Fruit fly (Drosophila melanogaster) whole organism, embryonic: Measurements from ENCODE around the gene mEFTs.
A peak's percentile ranks its signal among the peaks of the same experiment; 100 is the strongest.

Source experiments
- Atf-2 ChIP-seq: fragments of 200-800 bp; sonication (Bioruptor generic); optimal IDR thresholded peaks from 2 replicates; lab custom pipeline; 2016; ENCODE audit warnings: missing biosample characterization, missing genetic modification characterization
- B-H2 ChIP-seq: fragments of 200-800 bp; sonication (Bioruptor generic); optimal IDR thresholded peaks from 2 replicates; lab custom pipeline; 2018; ENCODE audit warnings: missing biosample characterization, mild to moderate bottlenecking, missing genetic modification characterization
- CG10147 ChIP-seq: fragments of 200-800 bp; sonication (Bioruptor generic); optimal IDR thresholded peaks from 2 replicates; lab custom pipeline; 2019; ENCODE audit warnings: missing biosample characterization, mild to moderate bottlenecking, missing genetic modification characterization, moderate library complexity
- CG10431 ChIP-seq: fragments of 200-800 bp; sonication (Bioruptor generic); optimal IDR thresholded peaks from 3 replicates; lab custom pipeline; 2018; ENCODE audit warnings: missing biosample characterization, mild to moderate bottlenecking, missing genetic modification characterization
- CG12104 ChIP-seq: fragments of 200-800 bp; sonication (Bioruptor generic); optimal IDR thresholded peaks from 3 replicates; lab custom pipeline; 2016; ENCODE audit warnings: missing biosample characterization, missing genetic modification characterization
- CG13894 ChIP-seq: fragments of 200-800 bp; sonication (Bioruptor generic); optimal IDR thresholded peaks from 3 replicates; lab custom pipeline; 2018; ENCODE audit warnings: missing biosample characterization, mild to moderate bottlenecking, missing genetic modification characterization, moderate library complexity
- CG15269 ChIP-seq: fragments of 200-800 bp; sonication (Bioruptor generic); optimal IDR thresholded peaks from 2 replicates; lab custom pipeline; 2018; ENCODE audit warnings: missing biosample characterization, mild to moderate bottlenecking, missing genetic modification characterization, moderate library complexity
- CG1647 ChIP-seq: fragments of 200-800 bp; sonication (Bioruptor generic); optimal IDR thresholded peaks from 3 replicates; lab custom pipeline; 2016; ENCODE audit warnings: missing biosample characterization, missing genetic modification characterization
- CG16815 ChIP-seq: fragments of 200-800 bp; sonication (Bioruptor generic); optimal IDR thresholded peaks from 3 replicates; lab custom pipeline; 2017; ENCODE audit warnings: missing biosample characterization, mild to moderate bottlenecking, missing genetic modification characterization
- CG17328 ChIP-seq: fragments of 200-800 bp; sonication (Bioruptor generic); IDR thresholded peaks from 2 replicates; pipeline ENCODE4 v1.3.6; 2022; ENCODE audit warnings: missing biosample characterization, missing genetic modification characterization
- CG17359 ChIP-seq: fragments of 200-800 bp; sonication (Bioruptor generic); optimal IDR thresholded peaks from 3 replicates; lab custom pipeline; 2018; ENCODE audit warnings: missing biosample characterization, mild to moderate bottlenecking, missing genetic modification characterization, moderate library complexity
- CG17385 ChIP-seq: fragments of 200-800 bp; sonication (Bioruptor generic); optimal IDR thresholded peaks from 3 replicates; lab custom pipeline; 2018; ENCODE audit warnings: missing biosample characterization, mild to moderate bottlenecking, missing genetic modification characterization
- CG2889 ChIP-seq: fragments of 200-800 bp; sonication (Bioruptor generic); IDR thresholded peaks from 3 replicates; pipeline ENCODE4 v1.3.6; 2022; ENCODE audit warnings: missing biosample characterization, missing genetic modification characterization
- CG31224 ChIP-seq: fragments of 200-800 bp; sonication (Bioruptor generic); IDR thresholded peaks from 2 replicates; pipeline ENCODE4 v1.3.6; 2022; ENCODE audit warnings: missing biosample characterization, missing genetic modification characterization
- CG32767 ChIP-seq: fragments of 200-800 bp; sonication (Bioruptor generic); IDR thresholded peaks from 2 replicates; pipeline ENCODE4 v1.3.6; 2022; ENCODE audit warnings: missing biosample characterization, missing genetic modification characterization
- CG34224 ChIP-seq: fragments of 200-800 bp; sonication (Bioruptor generic); IDR thresholded peaks from 3 replicates; pipeline ENCODE4 v1.3.6; 2022; ENCODE audit warnings: missing biosample characterization, missing genetic modification characterization; ENCODE audit not compliant: partially characterized antibody
- CG4404 ChIP-seq: fragments of 200-800 bp; sonication (Bioruptor generic); IDR thresholded peaks from 2 replicates; pipeline ENCODE4 v1.3.6; 2022; ENCODE audit warnings: missing biosample characterization, missing genetic modification characterization
- CG4424 ChIP-seq: fragments of 200-800 bp; sonication (Bioruptor generic); optimal IDR thresholded peaks from 3 replicates; lab custom pipeline; 2016; ENCODE audit warnings: missing biosample characterization, missing genetic modification characterization
- CG6175 ChIP-seq: fragments of 200-800 bp; sonication (Bioruptor generic); IDR thresholded peaks from 3 replicates; pipeline ENCODE4 v1.3.6; 2022; ENCODE audit warnings: missing biosample characterization, missing genetic modification characterization
- CG6683 ChIP-seq: fragments of 200-800 bp; sonication (Bioruptor generic); optimal IDR thresholded peaks from 2 replicates; lab custom pipeline; 2017; ENCODE audit warnings: missing biosample characterization, mild to moderate bottlenecking, missing genetic modification characterization, missing genetic modification reagents
- CG7556 ChIP-seq: fragments of 200-800 bp; sonication (Bioruptor generic); optimal IDR thresholded peaks from 2 replicates; lab custom pipeline; 2017; ENCODE audit warnings: missing biosample characterization, mild to moderate bottlenecking, missing genetic modification characterization
- CG9876 ChIP-seq: fragments of 200-800 bp; sonication (Bioruptor generic); optimal IDR thresholded peaks from 2 replicates; lab custom pipeline; 2016; ENCODE audit warnings: missing biosample characterization, missing genetic modification characterization
- CHES-1-like ChIP-seq: fragments of 200-800 bp; sonication (Bioruptor generic); optimal IDR thresholded peaks from 2 replicates; lab custom pipeline; 2016; ENCODE audit warnings: missing biosample characterization, missing genetic modification characterization
- CTCF ChIP-seq: fragments of 200-800 bp; sonication (Bioruptor generic); optimal IDR thresholded peaks from 2 replicates; lab custom pipeline; 2017; ENCODE audit warnings: missing biosample characterization, mild to moderate bottlenecking, missing genetic modification characterization, moderate library complexity
- Dip3 ChIP-seq: fragments of 200-800 bp; sonication (Bioruptor generic); optimal IDR thresholded peaks from 3 replicates; lab custom pipeline; 2016; ENCODE audit warnings: missing biosample characterization, missing genetic modification characterization
- Fer2 ChIP-seq: fragments of 200-800 bp; sonication (Bioruptor generic); optimal IDR thresholded peaks from 2 replicates; lab custom pipeline; 2018; ENCODE audit warnings: missing biosample characterization, mild to moderate bottlenecking, missing genetic modification characterization, moderate library complexity
- H2.0 ChIP-seq: fragments of 200-800 bp; sonication (Bioruptor generic); IDR thresholded peaks from 2 replicates; pipeline ENCODE4 v1.3.6; 2022; ENCODE audit warnings: missing biosample characterization, missing genetic modification characterization
- Hr39 ChIP-seq: fragments of >200 bp; optimal IDR thresholded peaks from 2 replicates; lab custom pipeline; 2017
- MESR4 ChIP-seq: fragments of 200-800 bp; sonication (Bioruptor generic); optimal IDR thresholded peaks from 2 replicates; lab custom pipeline; 2018; ENCODE audit warnings: missing biosample characterization, mild to moderate bottlenecking, missing genetic modification characterization, moderate library complexity
- Pdp1 ChIP-seq, 2 experiments: fragments of 200-800 bp; sonication (Bioruptor generic); optimal IDR thresholded peaks; 3 replicates each; lab custom pipeline; 2016; ENCODE audit warnings: missing biosample characterization in 2 of 2, missing genetic modification characterization in 2 of 2, mild to moderate bottlenecking in 1 of 2, moderate library complexity in 1 of 2
- Trl ChIP-seq, 3 experiments: fragments of >200 bp in 2 of 3; fragments of 200-800 bp in 1 of 3; sonication (Bioruptor generic) in 1 of 3; optimal IDR thresholded peaks; 2 replicates in 1 of 3; 3 replicates in 2 of 3; lab custom pipeline; 2016 to 2017; ENCODE audit warnings: missing biosample characterization in 1 of 3, missing genetic modification characterization in 1 of 3
- ac ChIP-seq: fragments of 200-800 bp; sonication (Bioruptor generic); optimal IDR thresholded peaks from 3 replicates; lab custom pipeline; 2017; ENCODE audit warnings: missing biosample characterization, mild to moderate bottlenecking, missing genetic modification characterization
- amos ChIP-seq: fragments of 200-800 bp; sonication (Bioruptor generic); IDR thresholded peaks from 2 replicates; pipeline ENCODE4 v1.3.6; 2022; ENCODE audit warnings: missing biosample characterization, missing genetic modification characterization; ENCODE audit not compliant: partially characterized antibody
- ato ChIP-seq: fragments of 200-800 bp; sonication (Bioruptor generic); IDR thresholded peaks from 2 replicates; pipeline ENCODE4 v1.3.6; 2022; ENCODE audit warnings: missing biosample characterization, missing genetic modification characterization; ENCODE audit not compliant: partially characterized antibody
- az2 ChIP-seq: fragments of 200-800 bp; sonication (Bioruptor generic); optimal IDR thresholded peaks from 3 replicates; lab custom pipeline; 2016; ENCODE audit warnings: missing biosample characterization, missing genetic modification characterization
- chinmo ChIP-seq: fragments of 200-800 bp; sonication (Bioruptor generic); IDR thresholded peaks from 4 replicates; pipeline ENCODE4 v1.3.6; 2022; ENCODE audit warnings: missing biosample characterization, missing genetic modification characterization; ENCODE audit not compliant: partially characterized antibody
- ci ChIP-seq: fragments of 200-800 bp; sonication (Bioruptor generic); IDR thresholded peaks from 3 replicates; pipeline ENCODE4 v1.3.6; 2022; ENCODE audit warnings: missing biosample characterization, missing genetic modification characterization
- da ChIP-seq: fragments of 200-800 bp; sonication (Bioruptor generic); optimal IDR thresholded peaks from 2 replicates; lab custom pipeline; 2016; ENCODE audit warnings: missing biosample characterization, missing genetic modification characterization
- gfzf ChIP-seq: fragments of 200-800 bp; sonication (Bioruptor generic); optimal IDR thresholded peaks from 2 replicates; lab custom pipeline; 2016; ENCODE audit warnings: missing biosample characterization, mild to moderate bottlenecking, missing genetic modification characterization, moderate library complexity
- ham ChIP-seq: fragments of 200-800 bp; sonication (Bioruptor generic); IDR thresholded peaks from 2 replicates; pipeline ENCODE4 v1.3.6; 2022; ENCODE audit warnings: missing biosample characterization, missing genetic modification characterization
- hbn ChIP-seq: fragments of 200-800 bp; sonication (Bioruptor generic); IDR thresholded peaks from 2 replicates; pipeline ENCODE4 v1.3.6; 2022; ENCODE audit warnings: missing biosample characterization, missing genetic modification characterization; ENCODE audit not compliant: partially characterized antibody
- jumu ChIP-seq: fragments of 200-800 bp; sonication (Bioruptor generic); optimal IDR thresholded peaks from 3 replicates; lab custom pipeline; 2016; ENCODE audit warnings: missing biosample characterization, missing genetic modification characterization
- peb ChIP-seq: fragments of 200-800 bp; sonication (Bioruptor generic); IDR thresholded peaks from 2 replicates; pipeline ENCODE4 v1.3.6; 2022; ENCODE audit warnings: missing biosample characterization, missing genetic modification characterization
- psq ChIP-seq: fragments of 200-800 bp; sonication (Bioruptor generic); optimal IDR thresholded peaks from 2 replicates; lab custom pipeline; 2017; ENCODE audit warnings: missing biosample characterization, missing genetic modification characterization
- salm ChIP-seq: fragments of 200-800 bp; sonication (Bioruptor generic); optimal IDR thresholded peaks from 2 replicates; lab custom pipeline; 2018; ENCODE audit warnings: missing biosample characterization, mild to moderate bottlenecking, missing genetic modification characterization
- sd ChIP-seq: fragments of 200-800 bp; sonication (Bioruptor generic); optimal IDR thresholded peaks from 3 replicates; lab custom pipeline; 2018; ENCODE audit warnings: missing biosample characterization, mild to moderate bottlenecking, missing genetic modification characterization, moderate library complexity
- seq ChIP-seq: fragments of 200-800 bp; sonication (Bioruptor generic); IDR thresholded peaks from 2 replicates; pipeline ENCODE4 v1.3.6; 2022; ENCODE audit warnings: missing biosample characterization, missing genetic modification characterization
- slbo ChIP-seq: fragments of 200-800 bp; sonication (Bioruptor generic); IDR thresholded peaks from 2 replicates; pipeline ENCODE4 v1.3.6; 2022; ENCODE audit warnings: missing biosample characterization, missing genetic modification characterization
- trh ChIP-seq: fragments of 200-800 bp; sonication (Bioruptor generic); optimal IDR thresholded peaks from 2 replicates; lab custom pipeline; 2016; ENCODE audit warnings: missing biosample characterization, missing genetic modification characterization
- tx ChIP-seq: fragments of 200-800 bp; sonication (Bioruptor generic); optimal IDR thresholded peaks from 2 replicates; lab custom pipeline; 2016; ENCODE audit warnings: missing biosample characterization, missing genetic modification characterization

The mEFTs gene

DNA sequence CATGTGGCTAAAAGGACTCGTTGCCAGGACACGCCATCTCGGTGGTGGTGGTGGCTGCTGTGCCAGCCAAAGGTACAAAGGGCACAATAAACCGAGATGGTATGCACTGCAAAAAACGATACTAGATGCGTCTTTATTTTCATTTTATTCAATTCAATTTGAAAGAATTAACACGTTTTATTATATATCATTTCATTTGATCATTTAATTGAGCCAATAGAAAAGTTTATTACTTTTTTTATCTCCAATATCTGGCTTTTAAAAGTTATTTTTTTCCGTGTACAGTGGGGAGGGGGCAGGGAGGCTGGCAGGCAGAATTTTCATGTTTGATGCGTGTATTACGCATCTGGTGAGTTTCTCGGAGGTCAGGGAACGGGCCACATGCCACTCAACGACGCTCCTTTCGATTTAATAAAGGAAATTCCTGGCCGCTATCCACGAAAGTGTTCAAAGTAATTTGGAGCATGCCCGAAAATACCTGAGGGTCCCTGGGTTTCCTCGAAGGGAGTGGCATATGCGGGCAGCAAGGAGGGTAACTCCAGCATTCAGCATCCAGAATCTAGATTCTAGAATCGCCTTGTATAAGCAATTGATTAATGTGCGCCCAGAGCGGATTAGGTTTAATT lies 13.3 kb upstream of the mEFTs start (continued):
- TF ChIP-seq CG10431 (peak; percentile 82), CTCF (GFP tag; lab: Kevin White, UChicago) (peak; percentile 19), CG4404 (GFP tag; lab: Robert Waterston, UW) (peak; percentile 86), slbo (GFP tag; lab: Robert Waterston, UW) (peak; percentile 79), Fer2 (tag; lab: Kevin White, UChicago) (peak; percentile 88), jumu (peak; percentile 72), CG4424 (GFP tag; lab: Kevin White, UChicago) (peak; percentile 90), psq (GFP tag; lab: Kevin White, UChicago) (peak; percentile 62), CG17359 (tag; lab: Kevin White, UChicago) (peak; percentile 91), ac (GFP tag; lab: Kevin White, UChicago) (peak; percentile 75), CG10147 (peak; percentile 81), CG1647 (GFP tag; lab: Kevin White, UChicago) (peak; percentile 58), CG12104 (GFP tag; lab: Kevin White, UChicago) (peak; percentile 66), da (GFP tag; lab: Kevin White, UChicago) (peak; percentile 40), MESR4 (GFP tag; lab: Kevin White, UChicago) (peak; percentile 4), sd (tag; lab: Kevin White, UChicago) (peak; percentile 75), hbn (GFP tag; lab: Robert Waterston, UW) (no peak), CG31224 (peak; percentile 57), Atf-2 (GFP tag; lab: Kevin White, UChicago) (peak; percentile 60), Trl (optimal IDR thresholded peaks at IDR 0.05; lab: Kevin White, UChicago) (no peak), Trl (GFP tag; optimal IDR thresholded peaks at IDR 0.05; lab: Kevin White, UChicago) (peak; percentile 74), gfzf (GFP tag; lab: Kevin White, UChicago) (no peak), CG13894 (tag; lab: Kevin White, UChicago) (peak; percentile 85), ci (GFP tag; lab: Robert Waterston, UW) (peak; percentile 88), ham (GFP tag; lab: Robert Waterston, UW) (no peak), CG2889 (peak; percentile 63; the same call in 1 of the 3 replicates), CG15269 (tag; lab: Kevin White, UChicago) (peak; percentile 87), CHES-1-like (GFP tag; lab: Kevin White, UChicago) (peak; percentile 58), seq (GFP tag; lab: Robert Waterston, UW) (peak; percentile 79), CG6683 (GFP tag; lab: Kevin White, UChicago) (peak; percentile 85), peb (peak; percentile 72), CG17385 (GFP tag; lab: Kevin White, UChicago) (peak; percentile 85), CG32767 (peak; percentile 85), chinmo (GFP tag; lab: Robert Waterston, UW) (no peak), ato (GFP tag; lab: Robert Waterston, UW) (no peak), trh (GFP tag; lab: Kevin White, UChicago) (peak; percentile 2), amos (no peak), tx (GFP tag; lab: Kevin White, UChicago) (peak; percentile 32), az2 (GFP tag; lab: Kevin White, UChicago) (peak; percentile 80), CG34224 (no peak), salm (tag; lab: Kevin White, UChicago) (peak; percentile 74), B-H2 (no peak), CG17328 (GFP tag; lab: Robert Waterston, UW) (peak; percentile 85), H2.0 (GFP tag; lab: Robert Waterston, UW) (peak; percentile 78), Pdp1 (GFP tag; optimal IDR thresholded peaks at IDR 0.05; lab: Kevin White, UChicago) (peak in 1 of 2 experiments; percentile 70), CG9876 (GFP tag; lab: Kevin White, UChicago) (peak; percentile 30), CG16815 (peak; percentile 84), CG7556 (peak; percentile 94), CG6175 (0 out of 3 replicates have a peak, but pooled peaks have one; percentile 34), Dip3 (GFP tag; lab: Kevin White, UChicago) (peak; percentile 21), Hr39 (lab: Kevin White, UChicago) (no peak)
